Worm (Caenorhabditis elegans) whole organism, early embryonic: ENCODE results near the gene tsp-14.

Experiments
- B0310.2 ChIP-seq: sonication (generic microtip); optimal IDR thresholded peaks from 2 replicates; lab custom pipeline; 2016; ENCODE audit warnings: mild to moderate bottlenecking, missing genetic modification characterization, missing compliant biosample characterization
- F13C5.2 ChIP-seq: sonication (generic microtip); optimal IDR thresholded peaks from 2 replicates; lab custom pipeline; 2017; ENCODE audit warnings: mild to moderate bottlenecking, missing genetic modification characterization, inconsistent platforms, missing compliant biosample characterization
- aly-1 ChIP-seq: sonication (generic microtip); optimal IDR thresholded peaks from 2 replicates; lab custom pipeline; 2016; ENCODE audit warnings: missing genetic modification characterization, missing compliant biosample characterization
- ama-1 ChIP-seq: fragments of 150-350 bp; optimal IDR thresholded peaks from 2 replicates; lab custom pipeline; 2014
- ceh-13 ChIP-seq: fragments of 200-800 bp; sonication (Bioruptor generic); optimal IDR thresholded peaks from 2 replicates; lab custom pipeline; 2018; ENCODE audit warnings: mild to moderate bottlenecking, missing genetic modification characterization, missing compliant biosample characterization
- ceh-36 ChIP-seq: sonication (generic microtip); optimal IDR thresholded peaks from 2 replicates; lab custom pipeline; 2016; ENCODE audit warnings: missing genetic modification characterization, inconsistent platforms, missing compliant biosample characterization
- ets-7 ChIP-seq: sonication (generic microtip); optimal IDR thresholded peaks from 2 replicates; lab custom pipeline; 2016; ENCODE audit warnings: missing genotype, missing genetic modification characterization, missing compliant biosample characterization
- flt-1 ChIP-seq: fragments of 200-800 bp; sonication (Bioruptor generic); IDR thresholded peaks from 2 replicates; pipeline ENCODE4 v1.3.6; 2022; ENCODE audit warnings: missing genetic modification characterization, missing compliant biosample characterization
- hmbx-1 ChIP-seq: sonication (generic microtip); optimal IDR thresholded peaks from 2 replicates; lab custom pipeline; 2016; ENCODE audit warnings: mild to moderate bottlenecking, missing genetic modification characterization, missing compliant biosample characterization
- hmg-4 ChIP-seq: fragments of 200-800 bp; sonication (Bioruptor generic); optimal IDR thresholded peaks from 2 replicates; lab custom pipeline; 2018; ENCODE audit warnings: mild to moderate bottlenecking, missing genetic modification characterization, missing compliant biosample characterization
- hnd-1 ChIP-seq: sonication (generic microtip); optimal IDR thresholded peaks from 2 replicates; lab custom pipeline; 2016; ENCODE audit warnings: missing genetic modification characterization, missing compliant biosample characterization
- sea-1 ChIP-seq: fragments of 200-800 bp; sonication (Bioruptor generic); conservative IDR thresholded peaks from 2 replicates; pipeline ENCODE4 v1.3.6; 2022; ENCODE audit warnings: missing genetic modification characterization, missing compliant biosample characterization
- tbx-11 ChIP-seq: fragments of 200-800 bp; sonication (Bioruptor generic); IDR thresholded peaks from 2 replicates; pipeline ENCODE4 v1.3.6; 2022; ENCODE audit warnings: missing genetic modification characterization, missing compliant biosample characterization
- tbx-37 ChIP-seq: fragments of 200-800 bp; sonication (Bioruptor generic); conservative IDR thresholded peaks from 2 replicates; pipeline ENCODE4 v1.3.6; 2022; ENCODE audit warnings: missing genetic modification reagents, missing genetic modification characterization, missing compliant biosample characterization

ce11 chrX:4901974-4902373 is 25.2 kb upstream of the tsp-14 start:
- TF ChIP-seq flt-1 (GFP tag; lab: Robert Waterston, UW), result no peak
- no peak for TF ChIP-seq aly-1 (tag; lab: Kevin White, UChicago)
- no peak for TF ChIP-seq ceh-36 (tag; lab: Kevin White, UChicago)
- no peak for TF ChIP-seq ama-1 (lab: Kevin White, UChicago)
- no peak for TF ChIP-seq hnd-1 (tag; lab: Kevin White, UChicago)
- TF ChIP-seq F13C5.2 (tag; lab: Kevin White, UChicago), result no peak
- no peak for TF ChIP-seq ceh-13 (GFP tag; lab: Kevin White, UChicago)
- no peak for TF ChIP-seq hmg-4 (GFP tag; lab: Kevin White, UChicago)
- no peak for TF ChIP-seq ets-7 (tag; lab: Kevin White, UChicago)
- TF ChIP-seq sea-1 (GFP tag; lab: Robert Waterston, UW), result no peak
- no peak for TF ChIP-seq tbx-37 (GFP tag; lab: Robert Waterston, UW)
- no peak for TF ChIP-seq hmbx-1 (tag; lab: Kevin White, UChicago)
- TF ChIP-seq B0310.2 (tag; lab: Kevin White, UChicago), result no peak
- no peak for TF ChIP-seq tbx-11 (GFP tag; lab: Robert Waterston, UW)
